Worm (Caenorhabditis elegans): ENCODE data around the gene mlc-3.

ce11 chrIII:5611604-5612324 lies 46.9 kb downstream of the mlc-3 start, which contains the start of gene bas-1:
- TF ChIP-seq skn-1 (tag; optimal IDR thresholded peaks at IDR 0.05) = no peak
- no peak for TF ChIP-seq snpc-4 (tag; optimal IDR thresholded peaks at IDR 0.05)
- no peak for TF ChIP-seq lin-13 (GFP tag; optimal IDR thresholded peaks at IDR 0.05)
- no peak for TF ChIP-seq ama-1 (optimal IDR thresholded peaks at IDR 0.05)
